Fruit fly (Drosophila melanogaster) whole organism, wandering third instar larva: ENCODE results near the gene CG5455.

ENCODE experiments used
- Abd-B ChIP-seq: fragments of >200 bp; optimal IDR thresholded peaks from 2 replicates; lab custom pipeline; 2017; ENCODE audit warnings: missing biosample characterization, missing genetic modification characterization
- CG32264 ChIP-seq: fragments of 200-800 bp; sonication (Bioruptor generic); optimal IDR thresholded peaks from 2 replicates; lab custom pipeline; 2016; ENCODE audit warnings: missing biosample characterization, missing genetic modification characterization
- CG9705 ChIP-seq: fragments of 200-800 bp; sonication (Bioruptor generic); optimal IDR thresholded peaks from 2 replicates; lab custom pipeline; 2018; ENCODE audit warnings: missing biosample characterization, mild to moderate bottlenecking, missing genetic modification characterization
- CrebA ChIP-seq: fragments of 200-800 bp; sonication (Bioruptor generic); optimal IDR thresholded peaks from 2 replicates; lab custom pipeline; 2016; ENCODE audit warnings: missing biosample characterization, mild to moderate bottlenecking, missing genetic modification characterization, borderline replicate concordance
- Dfd ChIP-seq: fragments of >200 bp; optimal IDR thresholded peaks from 2 replicates; lab custom pipeline; 2017; ENCODE audit warnings: missing biosample characterization, missing genetic modification characterization
- Dif ChIP-seq: fragments of 200-275, 200-300 bp; sonication (Bioruptor generic); optimal IDR thresholded peaks from 2 replicates; lab custom pipeline; 2018; ENCODE audit warnings: missing biosample characterization, missing genetic modification characterization; ENCODE audit not compliant: partially characterized antibody
- Hnf4 ChIP-seq: fragments of 200-800 bp; sonication (Bioruptor generic); optimal IDR thresholded peaks from 2 replicates; lab custom pipeline; 2016; ENCODE audit warnings: missing biosample characterization, mild to moderate bottlenecking, missing genetic modification characterization
- Hr78 ChIP-seq: fragments of >200 bp; optimal IDR thresholded peaks from 2 replicates; lab custom pipeline; 2017; ENCODE audit warnings: missing biosample characterization, missing genetic modification characterization
- Hr83 ChIP-seq: fragments of 200-300 bp; sonication (Bioruptor generic); optimal IDR thresholded peaks from 2 replicates; lab custom pipeline; 2016; ENCODE audit warnings: missing biosample characterization, mild to moderate bottlenecking, missing genetic modification characterization, moderate library complexity; ENCODE audit not compliant: poor library complexity, severe bottlenecking
- Jra ChIP-seq: sonication (Bioruptor generic); optimal IDR thresholded peaks from 2 replicates; lab custom pipeline; 2016; ENCODE audit warnings: missing biosample characterization, missing genetic modification characterization
- Mio ChIP-seq: sonication (Bioruptor generic); optimal IDR thresholded peaks from 2 replicates; lab custom pipeline; 2016; ENCODE audit warnings: missing biosample characterization, missing genetic modification characterization
- N ChIP-seq: fragments of >200 bp; optimal IDR thresholded peaks from 2 replicates; lab custom pipeline; 2018; ENCODE audit warnings: missing biosample characterization, missing external identifiers, missing genetic modification characterization
- OdsH ChIP-seq: fragments of 200-800 bp; sonication (Bioruptor generic); optimal IDR thresholded peaks from 2 replicates; lab custom pipeline; 2016; ENCODE audit warnings: missing biosample characterization, mild to moderate bottlenecking, missing genetic modification characterization
- Rel ChIP-seq, 2 experiments: fragments of 200-800 bp; sonication (Bioruptor generic) in 1 of 2; optimal IDR thresholded peaks; 2 replicates in 1 of 2; 3 replicates in 1 of 2; lab custom pipeline; 2016 to 2019; ENCODE audit warnings: mild to moderate bottlenecking in 2 of 2, missing biosample characterization in 2 of 2, missing genetic modification characterization in 2 of 2, moderate library complexity in 1 of 2
- Sp1 ChIP-seq: fragments of 200-800 bp; sonication (Bioruptor generic); optimal IDR thresholded peaks from 3 replicates; lab custom pipeline; 2019; ENCODE audit warnings: missing biosample characterization, mild to moderate bottlenecking, missing genetic modification characterization, moderate library complexity
- br ChIP-seq: fragments of 200-800 bp; sonication (Bioruptor generic); optimal IDR thresholded peaks from 2 replicates; lab custom pipeline; 2016; ENCODE audit warnings: missing biosample characterization, missing genetic modification characterization
- brk ChIP-seq: fragments of 200-800 bp; sonication (Bioruptor generic); optimal IDR thresholded peaks from 2 replicates; lab custom pipeline; 2016; ENCODE audit warnings: missing biosample characterization, mild to moderate bottlenecking, missing genetic modification characterization
- dl ChIP-seq, 2 experiments: fragments of 175-275, 200-275 bp in 1 of 2; fragments of 200-275 bp in 1 of 2; sonication (Bioruptor generic); optimal IDR thresholded peaks; lab custom pipeline; 2018; ENCODE audit warnings: mild to moderate bottlenecking in 2 of 2, missing biosample characterization in 2 of 2, missing genetic modification characterization in 2 of 2, moderate library complexity in 2 of 2; ENCODE audit not compliant: partially characterized antibody in 2 of 2, insufficient read depth in 1 of 2
- dmrt93B ChIP-seq: fragments of 200-800 bp; sonication (Bioruptor generic); optimal IDR thresholded peaks from 2 replicates; lab custom pipeline; 2018; ENCODE audit warnings: missing biosample characterization, mild to moderate bottlenecking, missing genetic modification characterization
- dsf ChIP-seq: sonication (Bioruptor generic); optimal IDR thresholded peaks from 2 replicates; lab custom pipeline; 2016; ENCODE audit warnings: missing biosample characterization, missing genetic modification characterization, borderline replicate concordance
- ey ChIP-seq: fragments of 200-800 bp; sonication (Bioruptor generic); optimal IDR thresholded peaks from 2 replicates; lab custom pipeline; 2016; ENCODE audit warnings: missing biosample characterization, missing genetic modification characterization
- fru ChIP-seq: fragments of 200-800 bp; sonication (Bioruptor generic); optimal IDR thresholded peaks from 3 replicates; lab custom pipeline; 2016; ENCODE audit warnings: missing biosample characterization, mild to moderate bottlenecking, missing genetic modification characterization
- h ChIP-seq: fragments of 200-800 bp; sonication (Bioruptor generic); optimal IDR thresholded peaks from 3 replicates; lab custom pipeline; 2016; ENCODE audit warnings: missing biosample characterization, mild to moderate bottlenecking, missing genetic modification characterization
- jim ChIP-seq: fragments of 175-275, 200-325 bp; sonication (Bioruptor generic); optimal IDR thresholded peaks from 2 replicates; lab custom pipeline; 2016; ENCODE audit warnings: missing biosample characterization, mild to moderate bottlenecking, missing genetic modification characterization
- lola ChIP-seq: fragments of >200 bp; optimal IDR thresholded peaks from 2 replicates; lab custom pipeline; 2017; ENCODE audit warnings: missing biosample characterization, missing genetic modification characterization
- rgr ChIP-seq: fragments of 200-800 bp; sonication (Bioruptor generic); optimal IDR thresholded peaks from 3 replicates; lab custom pipeline; 2016; ENCODE audit warnings: missing biosample characterization, mild to moderate bottlenecking, missing genetic modification characterization
- sage ChIP-seq: fragments of 200-800 bp; sonication (Bioruptor generic); optimal IDR thresholded peaks from 2 replicates; lab custom pipeline; 2016; ENCODE audit warnings: missing biosample characterization, mild to moderate bottlenecking, missing genetic modification characterization
- sv ChIP-seq: fragments of 200-800 bp; sonication (Bioruptor generic); optimal IDR thresholded peaks from 3 replicates; lab custom pipeline; 2016; ENCODE audit warnings: missing biosample characterization, missing genetic modification characterization
- woc ChIP-seq: sonication (Bioruptor generic); optimal IDR thresholded peaks from 2 replicates; lab custom pipeline; 2016; ENCODE audit warnings: missing biosample characterization, mild to moderate bottlenecking, missing genetic modification characterization

The CG5455 gene

DNA sequence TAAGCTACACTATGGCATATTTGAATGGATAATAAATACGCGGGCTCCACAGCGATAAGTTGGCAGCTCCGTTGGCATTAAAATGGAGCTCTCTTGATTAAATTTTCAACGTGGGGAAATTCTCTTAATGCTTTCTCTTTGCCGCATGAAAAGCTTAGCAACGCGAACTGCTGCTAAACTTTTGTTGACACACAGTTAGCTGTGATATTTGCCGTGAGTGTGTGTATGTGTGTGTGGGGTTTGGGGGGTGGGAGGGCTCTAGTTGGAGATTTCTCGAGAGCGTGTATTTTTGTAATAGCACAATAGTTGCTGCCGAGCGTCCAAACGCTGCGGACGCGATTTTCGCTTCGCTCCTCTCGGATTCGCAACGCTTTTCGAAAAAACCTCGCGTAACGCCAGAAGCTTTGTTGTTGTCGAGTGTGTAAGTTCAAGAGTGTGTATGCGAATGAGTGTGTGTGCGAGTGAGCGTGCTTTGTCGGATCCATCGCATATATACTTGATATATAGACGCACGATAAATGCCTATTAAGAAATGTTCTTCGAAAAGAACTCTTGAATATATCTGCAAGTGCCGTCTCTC, at the start of gene CG5455:
Gene CG5455 (plus strand): TSS at position 302 of the 580 bp plus-strand sequence.
- peak; percentile 24 for TF ChIP-seq fru
- no peak for TF ChIP-seq jim (GFP tag; lab: Kevin White, UChicago)
- TF ChIP-seq rgr (GFP tag; lab: Kevin White, UChicago), result peak; percentile 50
- peak; percentile 1 for TF ChIP-seq Dif (GFP tag; lab: Kevin White, UChicago)
- no peak for TF ChIP-seq CG9705 (GFP tag; lab: Kevin White, UChicago)
- peak; percentile 28 for TF ChIP-seq OdsH (GFP tag; lab: Kevin White, UChicago)
- no peak for TF ChIP-seq dsf (GFP tag; lab: Kevin White, UChicago)
- peak; percentile 67 for TF ChIP-seq h
- peak; percentile 33 for TF ChIP-seq br (GFP tag; lab: Kevin White, UChicago)
- TF ChIP-seq dmrt93B (GFP tag; lab: Kevin White, UChicago), result no peak
- peak; percentile 26 for TF ChIP-seq Jra (GFP tag; lab: Kevin White, UChicago)

DNA sequence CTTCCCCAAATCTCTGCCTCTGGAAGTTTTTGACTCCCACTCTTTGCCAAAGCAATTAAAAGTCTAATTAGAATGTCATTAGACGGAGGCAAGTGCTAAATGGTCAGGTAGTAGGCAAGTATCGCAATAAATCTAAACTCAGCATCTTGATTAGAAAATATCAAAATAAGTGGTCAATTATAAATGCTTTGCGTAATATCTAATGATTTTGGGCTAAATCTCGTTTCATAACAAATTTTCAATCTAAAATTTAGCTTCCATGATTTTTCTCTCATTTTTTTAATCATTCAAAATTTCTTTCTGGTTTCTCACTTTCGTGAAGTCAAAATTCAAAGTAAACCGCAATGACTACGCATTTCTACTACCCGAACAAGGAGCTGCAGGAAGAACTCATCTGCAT, 47.5 kb upstream of the CG5455 start, which contains the start of gene Ald2:
Gene Ald2 (plus strand): TSS at position 301 of the 400 bp plus-strand sequence.
- no peak for TF ChIP-seq Jra (GFP tag; lab: Kevin White, UChicago)
- TF ChIP-seq sv (GFP tag; lab: Kevin White, UChicago), result no peak
- TF ChIP-seq jim (GFP tag; lab: Kevin White, UChicago), result no peak
- TF ChIP-seq CG32264 (GFP tag; lab: Kevin White, UChicago), result no peak
- no peak for TF ChIP-seq Mio (GFP tag; lab: Kevin White, UChicago)
- no peak for TF ChIP-seq Abd-B (GFP tag; lab: Kevin White, UChicago)

DNA sequence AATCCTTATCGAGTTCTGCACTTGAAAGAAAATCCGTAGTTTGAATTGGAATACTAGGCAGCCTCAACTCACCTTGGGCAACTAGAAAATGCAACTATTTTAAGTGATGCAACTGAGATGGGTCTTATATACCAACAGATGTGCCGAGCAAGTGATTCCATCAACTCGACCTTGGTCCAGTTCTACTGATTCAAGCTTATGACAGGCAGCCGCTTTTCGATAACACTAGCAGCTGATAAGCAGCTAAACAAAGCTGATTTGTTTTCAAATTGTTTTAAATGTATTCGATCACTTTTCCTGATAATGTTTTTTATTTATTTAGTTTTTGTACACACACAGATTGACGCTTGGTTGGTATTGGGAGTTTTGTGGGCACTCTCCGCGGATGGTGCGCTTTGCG, 36.3 kb upstream of the CG5455 start, which contains the start of gene CG6503:
Gene CG6503 (minus strand): TSS at position 101 of the 400 bp plus-strand sequence.
- TF ChIP-seq Sp1, result no peak
- TF ChIP-seq dsf (GFP tag; lab: Kevin White, UChicago), result no peak
- TF ChIP-seq ey, result no peak
- no peak for TF ChIP-seq dmrt93B (GFP tag; lab: Kevin White, UChicago)
- TF ChIP-seq Hnf4 (GFP tag; lab: Kevin White, UChicago), result no peak
- no peak for TF ChIP-seq CrebA (GFP tag; lab: Kevin White, UChicago)
- no peak for TF ChIP-seq Hr83 (GFP tag; lab: Kevin White, UChicago)
- TF ChIP-seq sage (GFP tag; lab: Kevin White, UChicago), result no peak
- no peak for TF ChIP-seq Dfd
- no peak for TF ChIP-seq brk (GFP tag; lab: Kevin White, UChicago)
- no peak for TF ChIP-seq lola (GFP tag; lab: Kevin White, UChicago)
- no peak for TF ChIP-seq woc (GFP tag; lab: Kevin White, UChicago)
- TF ChIP-seq Rel (GFP tag; optimal IDR thresholded peaks at IDR 0.05; lab: Kevin White, UChicago), result no peak
- TF ChIP-seq Rel (tag; optimal IDR thresholded peaks at IDR 0.05; lab: Kevin White, UChicago), result no peak

DNA sequence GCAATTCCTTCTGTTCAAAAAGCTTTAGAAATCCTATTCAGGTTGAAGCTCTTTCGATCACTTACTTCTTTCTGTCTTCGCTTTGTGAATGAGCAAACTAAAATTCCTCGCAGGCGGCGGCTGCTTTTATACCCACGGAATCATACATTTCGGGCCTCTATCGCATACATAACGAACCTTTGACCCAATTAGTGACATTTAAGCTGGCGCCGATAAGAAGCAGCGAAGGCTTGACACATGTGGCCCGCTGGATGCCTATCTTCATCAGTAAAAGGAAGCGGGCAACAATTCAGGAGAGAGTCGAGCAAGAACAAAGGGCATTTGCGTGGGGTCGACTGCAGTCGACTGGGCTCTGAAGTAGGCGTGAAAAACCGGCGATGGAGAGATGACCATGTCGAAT, 35.6 kb upstream of the CG5455 start, which contains the start of gene CG34291:
Gene CG34291 (minus strand): TSS at position 101 of the 400 bp plus-strand sequence.
- TF ChIP-seq Hr78 (no peak), br (GFP tag; lab: Kevin White, UChicago) (no peak), h (no peak), Sp1 (no peak), rgr (GFP tag; lab: Kevin White, UChicago) (no peak), dl (GFP tag; optimal IDR thresholded peaks at IDR 0.05; lab: Kevin White, UChicago; ENCODE audit: insufficient read depth in 1 of 2, partially characterized antibody in 2 of 2) (no peak), N (GFP tag; lab: Kevin White, UChicago) (no peak), Rel (GFP tag; optimal IDR thresholded peaks at IDR 0.05; lab: Kevin White, UChicago) (no peak), Rel (tag; optimal IDR thresholded peaks at IDR 0.05; lab: Kevin White, UChicago) (no peak), jim (GFP tag; lab: Kevin White, UChicago) (no peak), Jra (GFP tag; lab: Kevin White, UChicago) (no peak), dsf (GFP tag; lab: Kevin White, UChicago) (no peak), Dfd (no peak), Hr83 (GFP tag; lab: Kevin White, UChicago) (no peak), CG9705 (GFP tag; lab: Kevin White, UChicago) (no peak), OdsH (GFP tag; lab: Kevin White, UChicago) (no peak), ey (no peak)
